Fruit fly (Drosophila melanogaster) whole organism, adult: Measurements from ENCODE around the gene CG12105.

Experiments used
- CG7101 ChIP-seq: fragments of 200-800 bp; sonication (Bioruptor generic); optimal IDR thresholded peaks from 2 replicates; lab custom pipeline; 2018; ENCODE audit warnings: missing biosample characterization, mild to moderate bottlenecking, missing genetic modification characterization, moderate library complexity
- kay ChIP-seq: fragments of 200-800 bp; sonication (Bioruptor generic); peaks from one replicate; lab custom pipeline; 2016; ENCODE audit warnings: missing biosample characterization, missing genetic modification characterization, borderline replicate concordance
- pad ChIP-seq: fragments of 200-800 bp; sonication (Bioruptor generic); optimal IDR thresholded peaks from 3 replicates; lab custom pipeline; 2017; ENCODE audit warnings: missing biosample characterization, missing genetic modification characterization, mild to moderate bottlenecking, moderate library complexity, missing genetic modification reagents

- no peak for TF ChIP-seq CG7101 (tag; lab: Kevin White, UChicago)
- TF ChIP-seq pad (GFP tag; lab: Kevin White, UChicago), result no peak
- peak; percentile 45 for TF ChIP-seq kay (GFP tag; lab: Kevin White, UChicago)
Measured at dm6 chr3L:1571077-1571476, 44.5 kb downstream of the CG12105 start.
